Fruit fly (Drosophila melanogaster) whole organism, adult: ENCODE results near the gene Cyp1.

Source experiments
- CG11617 ChIP-seq: fragments of 200-800 bp; sonication (Bioruptor generic); optimal IDR thresholded peaks from 2 replicates; lab custom pipeline; 2017; ENCODE audit warnings: mild to moderate bottlenecking, missing biosample characterization, missing genetic modification reagents, missing genetic modification characterization
- CG12768 ChIP-seq: fragments of 200-800 bp; sonication (Bioruptor generic); optimal IDR thresholded peaks from 2 replicates; lab custom pipeline; 2017; ENCODE audit warnings: missing biosample characterization, missing genetic modification characterization, mild to moderate bottlenecking, moderate library complexity, missing genetic modification reagents
- CG14711 ChIP-seq: fragments of 200-800 bp; sonication (Bioruptor generic); optimal IDR thresholded peaks from 2 replicates; lab custom pipeline; 2018; ENCODE audit warnings: missing biosample characterization, mild to moderate bottlenecking, missing genetic modification characterization, moderate library complexity
- CG1620 ChIP-seq: fragments of 200-800 bp; sonication (Bioruptor generic); optimal IDR thresholded peaks from 2 replicates; lab custom pipeline; 2016; ENCODE audit warnings: missing biosample characterization, missing genetic modification characterization
- CG33017 ChIP-seq: fragments of 200-800 bp; sonication (Bioruptor generic); optimal IDR thresholded peaks from 2 replicates; lab custom pipeline; 2018; ENCODE audit warnings: missing biosample characterization, mild to moderate bottlenecking, missing genetic modification characterization, moderate library complexity
- CG5204 ChIP-seq: fragments of 200-800 bp; sonication (Bioruptor generic); optimal IDR thresholded peaks from 2 replicates; lab custom pipeline; 2016; ENCODE audit warnings: missing biosample characterization, missing genetic modification characterization
- CG7045 ChIP-seq: fragments of 200-800 bp; sonication (Bioruptor generic); optimal IDR thresholded peaks from 2 replicates; lab custom pipeline; 2017; ENCODE audit warnings: missing biosample characterization, mild to moderate bottlenecking, missing genetic modification characterization
- CG7101 ChIP-seq: fragments of 200-800 bp; sonication (Bioruptor generic); optimal IDR thresholded peaks from 2 replicates; lab custom pipeline; 2018; ENCODE audit warnings: missing biosample characterization, mild to moderate bottlenecking, missing genetic modification characterization, moderate library complexity
- Clk ChIP-seq: fragments of 200-800 bp; sonication (Bioruptor generic); optimal IDR thresholded peaks from 2 replicates; lab custom pipeline; 2017; ENCODE audit warnings: missing biosample characterization, missing genetic modification characterization
- Crg-1 ChIP-seq: fragments of 200-800 bp; sonication (Bioruptor generic); optimal IDR thresholded peaks from 2 replicates; lab custom pipeline; 2016; ENCODE audit warnings: missing biosample characterization, missing genetic modification characterization
- Hr96 ChIP-seq: fragments of 200-800 bp; sonication (Bioruptor generic); optimal IDR thresholded peaks from 2 replicates; lab custom pipeline; 2016; ENCODE audit warnings: missing biosample characterization, missing genetic modification characterization
- Mnt ChIP-seq: fragments of 200-800 bp; sonication (Bioruptor generic); optimal IDR thresholded peaks from 2 replicates; lab custom pipeline; 2016; ENCODE audit warnings: missing biosample characterization, mild to moderate bottlenecking, missing genetic modification characterization
- bab1 ChIP-seq: fragments of 200-800 bp; sonication (Bioruptor generic); optimal IDR thresholded peaks from 3 replicates; lab custom pipeline; 2019; ENCODE audit warnings: missing biosample characterization, mild to moderate bottlenecking, missing genetic modification characterization, moderate library complexity
- cic ChIP-seq: fragments of 200-800 bp; sonication (Bioruptor generic); optimal IDR thresholded peaks from 2 replicates; lab custom pipeline; 2017; ENCODE audit warnings: missing biosample characterization, mild to moderate bottlenecking, missing genetic modification characterization, moderate library complexity
- cnc ChIP-seq, 2 experiments: fragments of >200 bp; optimal IDR thresholded peaks; 2 replicates each; lab custom pipeline; 2017
- kay ChIP-seq: fragments of 200-800 bp; sonication (Bioruptor generic); peaks from one replicate; lab custom pipeline; 2016; ENCODE audit warnings: missing biosample characterization, missing genetic modification characterization, borderline replicate concordance
- ovo ChIP-seq: fragments of 200-800 bp; sonication (Bioruptor generic); optimal IDR thresholded peaks from 2 replicates; lab custom pipeline; 2016; ENCODE audit warnings: missing biosample characterization, missing genetic modification characterization
- pad ChIP-seq: fragments of 200-800 bp; sonication (Bioruptor generic); optimal IDR thresholded peaks from 3 replicates; lab custom pipeline; 2017; ENCODE audit warnings: missing biosample characterization, missing genetic modification characterization, mild to moderate bottlenecking, moderate library complexity, missing genetic modification reagents
- tj ChIP-seq: fragments of 200-800 bp; sonication (Bioruptor generic); optimal IDR thresholded peaks from 3 replicates; lab custom pipeline; 2017; ENCODE audit warnings: missing biosample characterization, mild to moderate bottlenecking, missing genetic modification characterization, moderate library complexity
- toe ChIP-seq: fragments of 200-800 bp; sonication (Bioruptor generic); optimal IDR thresholded peaks from 2 replicates; lab custom pipeline; 2016; ENCODE audit warnings: missing biosample characterization, missing genetic modification characterization

The Cyp1 gene

DNA sequence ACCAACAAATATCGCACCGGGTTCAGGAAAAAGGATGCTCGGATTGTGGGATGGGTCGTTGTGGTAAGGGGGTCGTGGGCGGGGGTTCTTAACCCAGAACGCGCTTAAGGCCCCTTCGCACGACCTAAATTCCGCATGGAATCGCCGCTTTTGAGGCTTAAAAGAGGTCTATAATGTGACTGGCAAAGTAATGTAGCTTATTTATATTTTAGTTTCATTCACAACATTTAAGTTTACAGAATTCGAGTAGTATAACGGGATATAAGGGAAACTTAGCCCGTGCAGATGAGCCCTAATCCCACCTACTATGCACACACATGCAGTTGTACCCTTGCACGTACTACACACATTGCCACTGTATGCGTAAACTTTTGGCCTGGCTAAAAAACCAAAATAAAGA, 41.4 kb downstream of the Cyp1 start:
- TF ChIP-seq Crg-1 (GFP tag; lab: Kevin White, UChicago) (peak; percentile 20), CG11617 (GFP tag; lab: Kevin White, UChicago) (peak; percentile 80), CG5204 (GFP tag; lab: Kevin White, UChicago) (peak; percentile 62), CG1620 (peak; percentile 20), CG14711 (tag; lab: Kevin White, UChicago) (peak; percentile 74), kay (GFP tag; lab: Kevin White, UChicago) (no peak), CG33017 (tag; lab: Kevin White, UChicago) (peak; percentile 65), CG12768 (GFP tag; lab: Kevin White, UChicago) (peak; percentile 68), CG7045 (GFP tag; lab: Kevin White, UChicago) (peak; percentile 81), toe (GFP tag; lab: Kevin White, UChicago) (peak; percentile 66), bab1 (GFP tag; lab: Kevin White, UChicago) (peak; percentile 91), Hr96 (GFP tag; lab: Kevin White, UChicago) (peak; percentile 81), CG7101 (tag; lab: Kevin White, UChicago) (peak; percentile 89), pad (GFP tag; lab: Kevin White, UChicago) (peak; percentile 58), ovo (peak; percentile 61), cnc (optimal IDR thresholded peaks at IDR 0.05; lab: Kevin White, UChicago) (no peak), cic (GFP tag; lab: Kevin White, UChicago) (no peak), Mnt (GFP tag; lab: Kevin White, UChicago) (peak; percentile 40), tj (peak; percentile 70), Clk (no peak)

DNA sequence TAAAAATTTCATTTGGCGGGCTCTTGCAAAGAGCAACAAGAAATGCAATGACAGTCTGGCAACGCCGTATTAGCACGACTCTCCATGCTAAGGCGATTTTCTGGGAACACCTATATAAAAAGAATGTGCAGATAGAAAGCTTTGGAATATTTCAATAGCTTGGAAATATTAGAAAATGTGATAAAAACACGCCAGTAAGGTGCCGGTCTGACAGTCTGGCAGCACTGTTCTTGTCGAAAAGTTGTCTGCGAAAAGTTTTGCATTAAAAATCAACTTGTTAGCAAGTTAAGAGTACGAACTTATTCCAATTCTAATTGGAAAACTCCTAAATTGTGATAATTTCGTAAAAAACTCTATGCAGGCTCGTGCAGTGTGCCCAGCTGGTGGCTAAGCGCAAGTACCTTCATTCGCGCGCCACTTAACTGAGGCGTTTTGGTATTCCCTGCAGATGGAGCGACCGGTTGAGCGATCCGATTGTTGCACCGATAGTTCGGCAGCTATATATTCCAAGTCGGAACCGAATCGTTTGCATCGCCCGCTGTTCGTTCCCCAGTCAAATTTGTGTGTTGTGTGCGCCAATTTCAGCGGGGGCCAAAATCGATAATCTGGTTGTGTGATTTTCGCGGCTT, 42.2 kb downstream of the Cyp1 start, which contains the start of gene eas:
Gene eas, plus strand, starts transcription at position 451 of the 629 bp plus-strand sequence.
- TF ChIP-seq CG1620: peak; percentile 30
- TF ChIP-seq CG11617 (GFP tag; lab: Kevin White, UChicago): no peak
- TF ChIP-seq cnc (optimal IDR thresholded peaks at IDR 0.05; lab: Kevin White, UChicago): peak in 1 of 2 experiments; percentile 59
- peak; percentile 6 for TF ChIP-seq CG33017 (tag; lab: Kevin White, UChicago)
- TF ChIP-seq Crg-1 (GFP tag; lab: Kevin White, UChicago): no peak
- no peak for TF ChIP-seq bab1 (GFP tag; lab: Kevin White, UChicago)
- no peak for TF ChIP-seq cic (GFP tag; lab: Kevin White, UChicago)
- no peak for TF ChIP-seq toe (GFP tag; lab: Kevin White, UChicago)
- TF ChIP-seq ovo: peak; percentile 28
- no peak for TF ChIP-seq tj
- peak; percentile 33 for TF ChIP-seq Mnt (GFP tag; lab: Kevin White, UChicago)
- no peak for TF ChIP-seq Clk
- no peak for TF ChIP-seq CG7045 (GFP tag; lab: Kevin White, UChicago)
- no peak for TF ChIP-seq CG5204 (GFP tag; lab: Kevin White, UChicago)

DNA sequence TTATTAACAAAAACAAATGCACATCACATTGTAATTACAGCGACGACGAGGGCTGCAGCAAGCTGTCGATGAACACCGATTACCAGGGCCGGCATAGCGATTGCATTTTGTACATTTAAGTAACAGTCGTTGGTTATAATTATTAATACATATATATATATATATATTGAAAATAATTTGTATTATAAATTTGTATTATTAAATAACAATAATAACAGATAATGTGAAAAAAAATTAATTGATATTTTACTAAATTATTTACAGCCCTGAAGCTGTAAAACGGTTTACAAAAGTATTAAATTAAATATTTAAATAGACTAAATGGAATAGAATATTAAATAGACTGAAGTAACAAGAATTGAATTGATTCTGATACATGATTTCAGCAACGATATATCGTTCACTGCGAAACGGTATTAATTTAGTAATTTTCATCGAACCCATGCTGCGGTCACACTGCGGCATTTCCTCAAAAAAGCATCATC, 44.3 kb downstream of the Cyp1 start, which contains the start of the genes kat80 and Prosalpha4:
Gene kat80, minus strand, starts transcription at position 327 of the 485 bp plus-strand sequence.
Gene Prosalpha4, plus strand, starts transcription at position 417 of the 485 bp plus-strand sequence.
- TF ChIP-seq Crg-1 (GFP tag; lab: Kevin White, UChicago) (no peak), toe (GFP tag; lab: Kevin White, UChicago) (peak; percentile 49), CG11617 (GFP tag; lab: Kevin White, UChicago) (peak; percentile 68), Hr96 (GFP tag; lab: Kevin White, UChicago) (no peak), CG33017 (tag; lab: Kevin White, UChicago) (no peak), CG7045 (GFP tag; lab: Kevin White, UChicago) (no peak), cic (GFP tag; lab: Kevin White, UChicago) (no peak), Mnt (GFP tag; lab: Kevin White, UChicago) (peak; percentile 32), tj (peak; percentile 41), CG7101 (tag; lab: Kevin White, UChicago) (peak; percentile 68), bab1 (GFP tag; lab: Kevin White, UChicago) (no peak), kay (GFP tag; lab: Kevin White, UChicago) (no peak), ovo (peak; percentile 20), CG12768 (GFP tag; lab: Kevin White, UChicago) (no peak), pad (GFP tag; lab: Kevin White, UChicago) (peak; percentile 22), CG5204 (GFP tag; lab: Kevin White, UChicago) (no peak), CG14711 (tag; lab: Kevin White, UChicago) (peak; percentile 72), CG1620 (peak; percentile 26), cnc (optimal IDR thresholded peaks at IDR 0.05; lab: Kevin White, UChicago) (no peak), Clk (no peak)

DNA sequence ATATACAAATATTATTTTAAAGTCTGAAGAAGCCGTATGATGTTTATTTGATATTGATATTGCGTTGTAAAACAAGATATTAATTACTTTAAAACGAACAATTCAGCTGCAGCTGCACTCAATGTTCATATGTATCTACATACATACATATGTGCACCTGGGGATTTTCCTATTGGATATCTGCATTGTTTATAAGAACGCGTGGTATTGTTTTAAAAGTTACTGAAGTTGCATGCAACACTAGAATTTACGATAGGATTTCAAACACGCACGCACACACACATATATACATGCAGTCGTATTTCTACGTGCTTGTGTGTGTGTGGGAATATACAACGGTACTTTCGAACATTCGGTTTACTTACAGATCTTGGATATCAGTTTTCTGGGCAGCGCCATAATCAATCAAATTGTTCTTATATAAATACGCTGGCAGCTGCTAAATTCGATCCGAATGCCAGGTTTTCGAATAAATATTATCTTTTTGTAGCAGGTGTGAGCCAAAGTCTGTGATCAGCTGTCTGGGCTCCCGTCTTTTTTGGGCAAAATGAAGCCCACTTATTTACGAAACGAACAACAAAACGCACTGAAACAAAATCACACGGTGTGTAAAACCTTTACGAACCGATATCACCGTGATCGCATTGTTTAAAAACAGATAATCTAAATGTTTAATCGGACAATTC, 44.9 kb downstream of the Cyp1 start:
- TF ChIP-seq ovo: peak; percentile 48
- TF ChIP-seq CG5204 (GFP tag; lab: Kevin White, UChicago): no peak
- no peak for TF ChIP-seq CG12768 (GFP tag; lab: Kevin White, UChicago)
- TF ChIP-seq CG7101 (tag; lab: Kevin White, UChicago): no peak

DNA sequence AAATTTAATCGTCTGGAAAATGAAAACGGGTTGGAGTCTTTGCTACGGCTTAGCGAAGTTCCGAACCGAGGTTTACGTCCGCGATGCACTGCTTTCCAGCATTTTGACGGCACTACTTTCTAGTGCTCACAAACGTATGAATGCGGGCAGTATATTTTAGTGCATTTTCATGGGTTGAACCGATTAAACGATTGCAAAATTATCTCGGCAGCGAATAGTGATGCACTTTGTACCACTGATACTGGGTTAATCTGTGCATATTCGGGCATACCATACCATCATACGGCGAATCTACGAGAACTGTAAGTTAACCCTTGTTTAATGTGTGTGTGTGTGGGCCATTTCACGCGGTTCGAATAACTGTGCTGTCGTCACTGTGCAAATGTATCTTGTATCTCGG, 49.4 kb downstream of the Cyp1 start, which contains the start of gene Mfe2:
Gene Mfe2, plus strand, starts transcription at position 157 of the 400 bp plus-strand sequence.
- peak; percentile 6 for TF ChIP-seq Clk
- peak; percentile 49 for TF ChIP-seq toe (GFP tag; lab: Kevin White, UChicago)
- TF ChIP-seq Mnt (GFP tag; lab: Kevin White, UChicago): peak; percentile 74
- no peak for TF ChIP-seq cnc (optimal IDR thresholded peaks at IDR 0.05; lab: Kevin White, UChicago)
- peak; percentile 85 for TF ChIP-seq CG12768 (GFP tag; lab: Kevin White, UChicago)
- peak; percentile 67 for TF ChIP-seq CG7101 (tag; lab: Kevin White, UChicago)
- peak; percentile 10 for TF ChIP-seq CG5204 (GFP tag; lab: Kevin White, UChicago)
- peak; percentile 84 for TF ChIP-seq Crg-1 (GFP tag; lab: Kevin White, UChicago)
- peak; percentile 44 for TF ChIP-seq CG14711 (tag; lab: Kevin White, UChicago)
- peak; percentile 76 for TF ChIP-seq ovo
- no peak for TF ChIP-seq kay (GFP tag; lab: Kevin White, UChicago)
- TF ChIP-seq tj: peak; percentile 22
- TF ChIP-seq bab1 (GFP tag; lab: Kevin White, UChicago): peak; percentile 70
- TF ChIP-seq CG11617 (GFP tag; lab: Kevin White, UChicago): peak; percentile 63
- peak; percentile 53 for TF ChIP-seq cic (GFP tag; lab: Kevin White, UChicago)
- TF ChIP-seq Hr96 (GFP tag; lab: Kevin White, UChicago): no peak
- peak; percentile 74 for TF ChIP-seq pad (GFP tag; lab: Kevin White, UChicago)
- peak; percentile 8 for TF ChIP-seq CG7045 (GFP tag; lab: Kevin White, UChicago)
- TF ChIP-seq CG33017 (tag; lab: Kevin White, UChicago): peak; percentile 36
- TF ChIP-seq CG1620: peak; percentile 86
